Worm (Caenorhabditis elegans): Measurements from ENCODE around the gene F41F3.9.

The F41F3.9 gene

DNA sequence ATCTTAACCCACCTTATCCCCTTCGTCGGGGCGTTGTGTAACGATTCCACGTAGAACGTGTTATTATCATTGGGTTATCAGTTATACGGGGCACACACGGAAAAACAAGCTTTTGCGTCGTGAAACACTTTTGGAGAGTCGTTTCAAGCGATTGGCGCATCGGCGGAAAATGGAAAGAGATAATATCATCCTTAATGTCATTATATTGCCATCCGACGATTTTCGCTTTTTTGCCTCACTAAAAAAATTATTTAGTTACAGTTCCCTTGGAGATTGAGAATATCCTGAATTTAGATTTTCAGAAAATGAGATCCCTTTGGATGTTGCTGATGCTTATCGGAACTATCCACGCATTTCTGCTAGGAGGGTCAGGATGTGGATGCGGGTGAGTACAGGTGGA, 6.7 kb upstream of the F41F3.9 start, which contains the start of gene F41F3.8:
TSS of gene F41F3.8 (plus strand) at position 301 of the 400 bp plus-strand sequence.
- TF ChIP-seq mep-1 (tag; optimal IDR thresholded peaks at IDR 0.05), result no peak
- no peak for TF ChIP-seq unc-120 (tag; optimal IDR thresholded peaks at IDR 0.05; ENCODE audit: poor library complexity, severe bottlenecking)
- no peak for TF ChIP-seq nhr-12 (tag; optimal IDR thresholded peaks at IDR 0.05)
- no peak for TF ChIP-seq ham-2 (GFP tag; optimal IDR thresholded peaks at IDR 0.05)
- TF ChIP-seq ceh-43 (GFP tag; optimal IDR thresholded peaks at IDR 0.05), result no peak
- TF ChIP-seq zip-8 (tag; optimal IDR thresholded peaks at IDR 0.05), result no peak
- no peak for TF ChIP-seq nhr-2 (tag; optimal IDR thresholded peaks at IDR 0.05)
- no peak for TF ChIP-seq snpc-4 (tag; optimal IDR thresholded peaks at IDR 0.05)
- TF ChIP-seq unc-62 (GFP tag; optimal IDR thresholded peaks at IDR 0.05), result no peak
- no peak for TF ChIP-seq sem-2 (GFP tag; optimal IDR thresholded peaks at IDR 0.05)
- TF ChIP-seq nhr-76 (tag; optimal IDR thresholded peaks at IDR 0.05), result no peak
- no peak for TF ChIP-seq ces-1 (GFP tag; optimal IDR thresholded peaks at IDR 0.05)
- TF ChIP-seq nhr-28 (tag; optimal IDR thresholded peaks at IDR 0.05), result no peak
- no peak for TF ChIP-seq pha-4 (tag; optimal IDR thresholded peaks at IDR 0.05)
- no peak for TF ChIP-seq tbx-8 (GFP tag; optimal IDR thresholded peaks at IDR 0.05)
- no peak for TF ChIP-seq hlh-1 (tag; optimal IDR thresholded peaks at IDR 0.05)

DNA sequence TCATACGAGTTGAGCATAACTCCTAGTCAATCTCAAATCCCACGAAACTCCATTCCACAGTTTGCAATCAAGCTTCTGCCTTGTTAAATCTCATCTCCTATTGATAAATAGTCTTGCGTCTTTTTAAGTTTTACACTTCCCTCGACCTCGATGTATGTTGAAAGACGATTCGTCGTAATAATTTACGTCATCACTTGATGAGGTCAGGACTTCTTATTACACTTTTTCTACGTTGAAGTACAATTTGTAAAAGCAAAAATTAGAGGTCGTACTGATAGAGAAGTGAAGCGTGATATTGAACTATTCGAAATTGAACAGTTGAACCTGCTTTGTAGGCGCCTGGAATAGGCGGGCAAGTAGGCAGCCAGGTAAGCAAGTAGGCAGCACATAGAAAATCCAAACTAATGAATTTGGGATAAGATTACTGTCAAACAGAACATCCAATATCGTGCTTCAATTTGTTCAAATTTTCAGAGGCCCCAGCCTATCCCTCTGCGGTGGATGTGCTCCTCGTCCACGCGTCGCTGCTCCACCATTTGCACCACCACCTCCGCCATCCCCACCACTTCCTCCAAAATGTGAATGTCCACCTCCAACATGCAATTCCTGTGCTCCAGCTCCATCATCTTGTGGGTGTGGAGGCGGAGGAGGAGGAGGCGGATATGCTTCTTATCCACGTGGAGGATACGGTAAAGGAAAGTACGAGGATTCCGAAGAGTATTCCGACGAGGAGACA, 5.5 kb upstream of the F41F3.9 start:
- TF ChIP-seq unc-120 (tag; optimal IDR thresholded peaks at IDR 0.05; ENCODE audit: poor library complexity, severe bottlenecking), result no peak
- no peak for TF ChIP-seq sem-2 (GFP tag; optimal IDR thresholded peaks at IDR 0.05)
- TF ChIP-seq hlh-1 (tag; optimal IDR thresholded peaks at IDR 0.05), result no peak
- no peak for TF ChIP-seq unc-62 (GFP tag; optimal IDR thresholded peaks at IDR 0.05)
- no peak for TF ChIP-seq ceh-39 (tag; optimal IDR thresholded peaks at IDR 0.05)

DNA sequence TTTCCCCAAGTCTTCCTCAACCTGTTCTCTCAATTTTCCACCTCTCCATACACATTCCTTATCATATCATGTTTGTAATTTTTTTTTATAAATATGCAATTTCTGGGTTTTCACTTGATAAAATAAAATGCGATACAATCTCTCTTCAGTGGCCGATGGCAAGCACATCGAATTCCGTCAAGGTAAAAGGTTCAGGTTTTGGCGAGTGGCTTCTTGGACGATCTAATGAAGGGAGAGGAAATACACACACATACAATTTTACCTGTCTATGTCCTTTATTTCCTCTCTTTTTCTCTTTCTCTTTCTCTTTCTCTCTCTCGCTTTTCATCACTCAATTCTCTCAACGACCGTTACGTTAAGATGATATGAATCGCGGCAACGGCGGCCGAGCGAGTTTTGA, 3.8 kb upstream of the F41F3.9 start:
- TF ChIP-seq lin-13 (tag; optimal IDR thresholded peaks at IDR 0.05) (no peak), lsy-2 (tag; optimal IDR thresholded peaks at IDR 0.05) (no peak), ceh-39 (tag; optimal IDR thresholded peaks at IDR 0.05) (no peak), ham-2 (GFP tag; optimal IDR thresholded peaks at IDR 0.05) (peak; percentile 20), blmp-1 (tag; optimal IDR thresholded peaks at IDR 0.05) (no peak), mep-1 (tag; optimal IDR thresholded peaks at IDR 0.05) (no peak), elt-3 (tag; optimal IDR thresholded peaks at IDR 0.05) (no peak), ztf-11 (tag; optimal IDR thresholded peaks at IDR 0.05) (no peak), bed-3 (GFP tag; optimal IDR thresholded peaks at IDR 0.05) (no peak), ceh-83 (GFP tag; optimal IDR thresholded peaks at IDR 0.05) (no peak), elt-1 (tag; optimal IDR thresholded peaks at IDR 0.05; ENCODE audit: borderline replicate concordance, insufficient read depth) (peak; percentile 53), unc-62 (GFP tag; optimal IDR thresholded peaks at IDR 0.05) (no peak), ces-1 (GFP tag; optimal IDR thresholded peaks at IDR 0.05) (no peak), zip-8 (tag; optimal IDR thresholded peaks at IDR 0.05) (no peak), nhr-28 (tag; optimal IDR thresholded peaks at IDR 0.05) (no peak), mab-5 (tag; optimal IDR thresholded peaks at IDR 0.05) (no peak)

DNA sequence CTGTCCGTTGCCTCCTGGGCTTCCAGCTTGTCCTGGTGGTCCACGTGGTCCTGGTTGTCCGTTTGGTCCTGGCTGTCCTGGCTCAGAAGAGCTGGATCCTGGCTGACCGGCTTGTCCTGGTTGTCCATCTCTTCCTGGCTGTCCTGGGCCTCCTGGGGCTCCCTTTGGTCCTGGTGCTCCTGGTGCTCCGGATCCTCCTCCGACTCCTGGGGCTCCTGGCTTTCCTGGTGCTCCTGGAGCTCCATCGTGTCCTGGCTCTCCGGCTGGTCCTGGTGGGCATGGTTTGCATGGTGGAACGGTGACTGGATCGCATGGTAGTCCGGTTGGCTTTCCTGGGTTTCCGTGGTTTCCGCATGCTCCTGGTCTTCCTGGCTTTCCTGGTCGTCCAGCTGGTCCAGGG, 2.2 kb upstream of the F41F3.9 start:
- no peak for TF ChIP-seq ztf-11 (tag; optimal IDR thresholded peaks at IDR 0.05)
- no peak for TF ChIP-seq bed-3 (GFP tag; optimal IDR thresholded peaks at IDR 0.05)
- TF ChIP-seq blmp-1 (tag; optimal IDR thresholded peaks at IDR 0.05), result no peak
- TF ChIP-seq unc-120 (tag; optimal IDR thresholded peaks at IDR 0.05; ENCODE audit: poor library complexity, severe bottlenecking), result no peak
- no peak for TF ChIP-seq sptf-1 (tag; optimal IDR thresholded peaks at IDR 0.05)
- no peak for TF ChIP-seq M03D4.4 (tag; optimal IDR thresholded peaks at IDR 0.05)
- no peak for TF ChIP-seq nhr-237 (tag; optimal IDR thresholded peaks at IDR 0.05)
- no peak for TF ChIP-seq ceh-83 (GFP tag; optimal IDR thresholded peaks at IDR 0.05)
- no peak for TF ChIP-seq unc-62 (GFP tag; optimal IDR thresholded peaks at IDR 0.05)
- TF ChIP-seq hlh-1 (tag; optimal IDR thresholded peaks at IDR 0.05), result no peak
- no peak for TF ChIP-seq elt-1 (tag; optimal IDR thresholded peaks at IDR 0.05; ENCODE audit: borderline replicate concordance, insufficient read depth)
- no peak for TF ChIP-seq lin-13 (tag; optimal IDR thresholded peaks at IDR 0.05)
- no peak for TF ChIP-seq snpc-4 (tag; optimal IDR thresholded peaks at IDR 0.05)
- TF ChIP-seq ces-1 (GFP tag; optimal IDR thresholded peaks at IDR 0.05), result no peak
- no peak for TF ChIP-seq lsy-2 (tag; optimal IDR thresholded peaks at IDR 0.05)

DNA sequence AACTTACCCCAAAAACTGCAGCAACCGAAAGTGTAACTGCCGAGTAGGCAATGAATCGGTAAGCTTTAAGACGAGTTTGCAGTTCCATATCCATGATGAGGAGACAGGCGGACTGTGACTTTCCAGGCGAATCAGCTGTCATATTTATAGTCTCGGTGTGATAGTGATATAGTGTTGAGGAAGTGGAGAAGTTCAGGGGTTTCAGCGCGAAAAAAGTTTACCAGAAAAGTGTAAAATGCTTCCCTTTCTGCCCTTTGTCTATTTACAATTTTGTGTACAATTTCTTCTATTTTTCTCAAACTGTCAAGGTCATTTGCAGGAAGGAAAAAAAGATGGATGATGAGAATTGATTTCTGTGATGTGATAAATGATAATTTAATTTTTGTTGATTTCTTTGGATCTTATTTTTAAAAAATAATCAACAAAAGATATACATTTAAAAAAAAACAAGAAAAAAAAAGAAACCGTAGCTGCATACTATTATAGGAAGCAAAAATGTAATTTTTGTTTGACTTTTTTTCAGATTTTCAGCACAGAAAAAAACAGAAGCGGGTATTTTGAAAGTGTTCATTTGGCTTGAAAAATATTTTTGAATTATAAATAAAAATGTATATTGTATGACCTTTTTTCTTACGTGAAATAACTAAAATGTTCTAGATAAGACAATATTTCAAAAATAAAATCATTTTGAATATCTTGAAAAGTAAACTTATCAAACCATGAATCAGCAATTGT, 1.2 kb upstream of the F41F3.9 start, which contains the start of the genes col-139 and F41F3.1:
TSS of gene col-139 (minus strand) at position 101 of the 735 bp plus-strand sequence.
TSS of gene F41F3.1 (plus strand) at position 685 of the 735 bp plus-strand sequence.
- TF ChIP-seq ceh-83 (GFP tag; optimal IDR thresholded peaks at IDR 0.05) (no peak), snpc-4 (tag; optimal IDR thresholded peaks at IDR 0.05) (no peak), hlh-1 (tag; optimal IDR thresholded peaks at IDR 0.05) (no peak), ceh-43 (GFP tag; optimal IDR thresholded peaks at IDR 0.05) (no peak), blmp-1 (tag; optimal IDR thresholded peaks at IDR 0.05) (no peak), ham-2 (GFP tag; optimal IDR thresholded peaks at IDR 0.05) (no peak), nhr-76 (tag; optimal IDR thresholded peaks at IDR 0.05) (no peak), lsy-2 (tag; optimal IDR thresholded peaks at IDR 0.05) (no peak), M03D4.4 (tag; optimal IDR thresholded peaks at IDR 0.05) (no peak), cnd-1 (tag; optimal IDR thresholded peaks at IDR 0.05) (no peak), unc-62 (GFP tag; optimal IDR thresholded peaks at IDR 0.05) (no peak), elt-1 (tag; optimal IDR thresholded peaks at IDR 0.05; ENCODE audit: borderline replicate concordance, insufficient read depth) (no peak), ces-1 (GFP tag; optimal IDR thresholded peaks at IDR 0.05) (no peak), pha-4 (tag; optimal IDR thresholded peaks at IDR 0.05) (no peak), flh-1 (GFP tag; optimal IDR thresholded peaks at IDR 0.05) (no peak), ztf-11 (tag; optimal IDR thresholded peaks at IDR 0.05) (no peak)

All from whole organism, mixed stage, embryonic.